Worm (Caenorhabditis elegans) whole organism, early embryonic: ENCODE data around the gene cex-2.

Source experiments
- B0310.2 ChIP-seq: sonication (generic microtip); optimal IDR thresholded peaks from 2 replicates; lab custom pipeline; 2016; ENCODE audit warnings: mild to moderate bottlenecking, missing genetic modification characterization, missing compliant biosample characterization
- F13C5.2 ChIP-seq: sonication (generic microtip); optimal IDR thresholded peaks from 2 replicates; lab custom pipeline; 2017; ENCODE audit warnings: mild to moderate bottlenecking, missing genetic modification characterization, inconsistent platforms, missing compliant biosample characterization
- aly-1 ChIP-seq: sonication (generic microtip); optimal IDR thresholded peaks from 2 replicates; lab custom pipeline; 2016; ENCODE audit warnings: missing genetic modification characterization, missing compliant biosample characterization
- ama-1 ChIP-seq: fragments of 150-350 bp; optimal IDR thresholded peaks from 2 replicates; lab custom pipeline; 2014
- ceh-13 ChIP-seq: fragments of 200-800 bp; sonication (Bioruptor generic); optimal IDR thresholded peaks from 2 replicates; lab custom pipeline; 2018; ENCODE audit warnings: mild to moderate bottlenecking, missing genetic modification characterization, missing compliant biosample characterization
- ceh-36 ChIP-seq: sonication (generic microtip); optimal IDR thresholded peaks from 2 replicates; lab custom pipeline; 2016; ENCODE audit warnings: missing genetic modification characterization, inconsistent platforms, missing compliant biosample characterization
- ets-7 ChIP-seq: sonication (generic microtip); optimal IDR thresholded peaks from 2 replicates; lab custom pipeline; 2016; ENCODE audit warnings: missing genotype, missing genetic modification characterization, missing compliant biosample characterization
- flt-1 ChIP-seq: fragments of 200-800 bp; sonication (Bioruptor generic); IDR thresholded peaks from 2 replicates; pipeline ENCODE4 v1.3.6; 2022; ENCODE audit warnings: missing genetic modification characterization, missing compliant biosample characterization
- hmbx-1 ChIP-seq: sonication (generic microtip); optimal IDR thresholded peaks from 2 replicates; lab custom pipeline; 2016; ENCODE audit warnings: mild to moderate bottlenecking, missing genetic modification characterization, missing compliant biosample characterization
- hmg-4 ChIP-seq: fragments of 200-800 bp; sonication (Bioruptor generic); optimal IDR thresholded peaks from 2 replicates; lab custom pipeline; 2018; ENCODE audit warnings: mild to moderate bottlenecking, missing genetic modification characterization, missing compliant biosample characterization
- hnd-1 ChIP-seq: sonication (generic microtip); optimal IDR thresholded peaks from 2 replicates; lab custom pipeline; 2016; ENCODE audit warnings: missing genetic modification characterization, missing compliant biosample characterization
- pes-1 ChIP-seq: fragments of 200-800 bp; sonication (Bioruptor generic); IDR thresholded peaks from 2 replicates; pipeline ENCODE4 v1.3.6; 2022; ENCODE audit warnings: missing genetic modification reagents, missing genetic modification characterization, missing compliant biosample characterization
- scrt-1 ChIP-seq: fragments of 200-800 bp; sonication (Bioruptor generic); IDR thresholded peaks from 2 replicates; pipeline ENCODE4 v1.3.6; 2022; ENCODE audit warnings: missing genetic modification characterization, missing compliant biosample characterization
- sea-1 ChIP-seq: fragments of 200-800 bp; sonication (Bioruptor generic); conservative IDR thresholded peaks from 2 replicates; pipeline ENCODE4 v1.3.6; 2022; ENCODE audit warnings: missing genetic modification characterization, missing compliant biosample characterization
- tbx-11 ChIP-seq: fragments of 200-800 bp; sonication (Bioruptor generic); IDR thresholded peaks from 2 replicates; pipeline ENCODE4 v1.3.6; 2022; ENCODE audit warnings: missing genetic modification characterization, missing compliant biosample characterization
- tbx-37 ChIP-seq: fragments of 200-800 bp; sonication (Bioruptor generic); conservative IDR thresholded peaks from 2 replicates; pipeline ENCODE4 v1.3.6; 2022; ENCODE audit warnings: missing genetic modification reagents, missing genetic modification characterization, missing compliant biosample characterization
- tra-4 ChIP-seq: sonication (generic microtip); optimal IDR thresholded peaks from 2 replicates; lab custom pipeline; 2017; ENCODE audit warnings: missing genetic modification characterization, missing compliant biosample characterization

Gene cex-2

ce11 chrII:7829616-7830015 is 5.6 kb downstream of the cex-2 start:
- no peak for TF ChIP-seq ama-1 (lab: Kevin White, UChicago)
- TF ChIP-seq tbx-37 (GFP tag; lab: Robert Waterston, UW): no peak
- no peak for TF ChIP-seq ceh-13 (GFP tag; lab: Kevin White, UChicago)
- TF ChIP-seq ets-7 (tag; lab: Kevin White, UChicago): no peak
- TF ChIP-seq ceh-36: no peak
- TF ChIP-seq F13C5.2 (tag; lab: Kevin White, UChicago): no peak

- TF ChIP-seq tbx-37 (GFP tag; lab: Robert Waterston, UW) (no peak), hnd-1 (tag; lab: Kevin White, UChicago) (no peak), tra-4 (tag; lab: Kevin White, UChicago) (no peak), hmg-4 (no peak), aly-1 (no peak), ets-7 (tag; lab: Kevin White, UChicago) (no peak), ama-1 (lab: Kevin White, UChicago) (no peak), scrt-1 (GFP tag; lab: Robert Waterston, UW) (no peak), B0310.2 (no peak), tbx-11 (GFP tag; lab: Robert Waterston, UW) (no peak), ceh-13 (GFP tag; lab: Kevin White, UChicago) (no peak), hmbx-1 (no peak), pes-1 (GFP tag; lab: Robert Waterston, UW) (no peak), ceh-36 (no peak), F13C5.2 (tag; lab: Kevin White, UChicago) (no peak), flt-1 (GFP tag; lab: Robert Waterston, UW) (no peak), sea-1 (GFP tag; lab: Robert Waterston, UW) (no peak)
Observed at ce11 chrII:7827883-7828282, 7.3 kb downstream of the cex-2 start.

- no peak for TF ChIP-seq ceh-13 (GFP tag; lab: Kevin White, UChicago)
- no peak for TF ChIP-seq F13C5.2 (tag; lab: Kevin White, UChicago)
- TF ChIP-seq B0310.2: no peak
- TF ChIP-seq flt-1 (GFP tag; lab: Robert Waterston, UW): no peak
Observed at ce11 chrII:7825107-7825506, 10.1 kb downstream of the cex-2 start, which contains the start of gene srw-62. srw-62 (plus strand) TSS chrII:7825407.

DNA sequence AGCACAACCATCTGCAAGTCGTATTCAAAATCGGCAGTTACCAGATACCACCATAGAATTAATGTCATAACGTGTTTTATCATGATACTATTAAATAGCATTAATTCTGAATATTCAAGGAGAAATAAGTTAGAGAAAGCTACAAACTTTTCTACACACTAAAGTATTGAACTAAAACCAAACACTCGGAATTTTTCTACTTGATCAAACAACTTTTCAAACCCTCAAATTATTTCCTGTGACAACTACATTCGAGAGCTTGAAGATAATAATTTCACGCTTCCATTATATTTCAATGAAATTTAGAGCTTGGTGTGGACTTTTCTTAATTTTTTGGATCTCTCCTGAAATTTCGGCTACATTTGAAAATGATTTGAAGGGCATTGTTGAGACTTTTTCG is 12.8 kb downstream of the cex-2 start, which contains the start of gene irld-47:
Gene irld-47, minus strand, starts transcription at position 101 of the 400 bp plus-strand sequence.
- no peak for TF ChIP-seq hmg-4
- TF ChIP-seq aly-1: no peak
- TF ChIP-seq tbx-37 (GFP tag; lab: Robert Waterston, UW): no peak
- TF ChIP-seq ama-1 (lab: Kevin White, UChicago): no peak
- no peak for TF ChIP-seq B0310.2
- TF ChIP-seq ceh-13 (GFP tag; lab: Kevin White, UChicago): no peak
- TF ChIP-seq scrt-1 (GFP tag; lab: Robert Waterston, UW): no peak
- no peak for TF ChIP-seq hnd-1 (tag; lab: Kevin White, UChicago)
- no peak for TF ChIP-seq tbx-11 (GFP tag; lab: Robert Waterston, UW)
- TF ChIP-seq pes-1 (GFP tag; lab: Robert Waterston, UW): no peak
- no peak for TF ChIP-seq ets-7 (tag; lab: Kevin White, UChicago)
- TF ChIP-seq sea-1 (GFP tag; lab: Robert Waterston, UW): no peak
- TF ChIP-seq ceh-36: no peak
- TF ChIP-seq F13C5.2 (tag; lab: Kevin White, UChicago): no peak

DNA sequence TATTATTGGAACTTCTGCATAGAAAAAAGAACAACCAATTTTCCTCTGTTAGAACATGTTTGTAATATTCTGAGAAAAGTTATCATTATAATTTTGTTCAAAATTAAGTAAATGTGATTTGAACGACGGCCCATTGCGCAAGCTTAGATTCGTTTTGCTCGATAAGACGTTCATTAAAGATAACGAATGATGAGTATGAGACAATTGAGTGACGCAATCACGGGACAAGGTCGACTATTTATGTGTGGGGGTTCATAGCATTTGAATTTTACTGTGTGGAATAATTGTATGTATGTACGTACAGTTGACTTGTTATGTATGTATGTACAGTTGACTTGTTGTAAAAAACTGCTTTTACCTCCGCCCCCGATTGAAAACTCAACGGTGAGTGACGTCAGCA is 15.9 kb downstream of the cex-2 start:
- TF ChIP-seq sea-1 (GFP tag; lab: Robert Waterston, UW) (no peak), aly-1 (no peak), ceh-13 (GFP tag; lab: Kevin White, UChicago) (no peak), ets-7 (tag; lab: Kevin White, UChicago) (no peak), B0310.2 (no peak), flt-1 (GFP tag; lab: Robert Waterston, UW) (no peak), ama-1 (lab: Kevin White, UChicago) (no peak), hnd-1 (tag; lab: Kevin White, UChicago) (no peak), hmg-4 (no peak), hmbx-1 (no peak), F13C5.2 (tag; lab: Kevin White, UChicago) (no peak), tbx-37 (GFP tag; lab: Robert Waterston, UW) (no peak), scrt-1 (GFP tag; lab: Robert Waterston, UW) (no peak), ceh-36 (no peak), tbx-11 (GFP tag; lab: Robert Waterston, UW) (no peak), tra-4 (tag; lab: Kevin White, UChicago) (no peak), pes-1 (GFP tag; lab: Robert Waterston, UW) (no peak)

DNA sequence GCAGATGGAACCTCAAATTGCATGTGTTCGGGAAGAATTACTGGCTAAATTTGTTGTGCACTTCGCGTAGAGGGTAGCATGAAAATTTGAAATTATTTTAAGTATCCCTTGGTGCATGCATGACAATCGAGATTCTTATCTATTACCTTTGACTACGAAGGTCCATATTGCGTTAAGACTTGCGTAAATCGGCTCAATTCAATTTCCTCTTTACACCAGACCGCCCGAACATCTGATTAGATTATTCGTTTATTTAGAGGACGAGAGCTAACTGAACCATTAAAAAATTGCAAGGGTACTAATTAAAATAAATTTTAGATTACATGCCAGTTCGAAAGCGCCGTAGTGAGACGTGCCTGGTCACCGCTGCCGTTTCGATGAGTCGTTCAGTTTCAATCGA is 17.6 kb downstream of the cex-2 start:
- TF ChIP-seq hmbx-1: no peak
- TF ChIP-seq ceh-13 (GFP tag; lab: Kevin White, UChicago): no peak
- TF ChIP-seq F13C5.2 (tag; lab: Kevin White, UChicago): no peak

ce11 chrII:7816163-7816776 is 18.9 kb downstream of the cex-2 start, which contains the start of gene cki-2:
cki-2 (plus strand) TSS chrII:7816499.
- TF ChIP-seq hnd-1 (tag; lab: Kevin White, UChicago): no peak
- no peak for TF ChIP-seq ets-7 (tag; lab: Kevin White, UChicago)

ce11 chrII:7815406-7815805 is 19.8 kb downstream of the cex-2 start:
- no peak for TF ChIP-seq tra-4 (tag; lab: Kevin White, UChicago)
- no peak for TF ChIP-seq ceh-13 (GFP tag; lab: Kevin White, UChicago)
- TF ChIP-seq tbx-11 (GFP tag; lab: Robert Waterston, UW): no peak
- no peak for TF ChIP-seq hmbx-1
- no peak for TF ChIP-seq ama-1 (lab: Kevin White, UChicago)
- no peak for TF ChIP-seq scrt-1 (GFP tag; lab: Robert Waterston, UW)
- peak; percentile 83 for TF ChIP-seq ets-7 (tag; lab: Kevin White, UChicago)
